Worm (Caenorhabditis elegans) whole organism, mixed stage, embryonic: Measurements from ENCODE around the gene ZK896.4.

ENCODE experiments used
- blmp-1 ChIP-seq: fragments of 150-350 bp; optimal IDR thresholded peaks from 2 replicates; lab custom pipeline; 2014; ENCODE audit warnings: missing biosample characterization, missing genetic modification characterization
- flh-1 ChIP-seq: fragments of 200-800 bp; sonication (Bioruptor generic); optimal IDR thresholded peaks from 2 replicates; lab custom pipeline; 2018; ENCODE audit warnings: mild to moderate bottlenecking, missing genetic modification characterization, moderate library complexity, missing compliant biosample characterization
- lin-13 ChIP-seq: fragments of 150-350 bp; optimal IDR thresholded peaks from 2 replicates; lab custom pipeline; 2014; ENCODE audit warnings: missing biosample characterization, missing genetic modification characterization
- nhr-237 ChIP-seq: fragments of 150-350 bp; optimal IDR thresholded peaks from 2 replicates; lab custom pipeline; 2014; ENCODE audit warnings: missing biosample characterization, missing genetic modification characterization
- nhr-28 ChIP-seq: fragments of 150-350 bp; optimal IDR thresholded peaks from 2 replicates; lab custom pipeline; 2014; ENCODE audit warnings: missing biosample characterization, missing genetic modification characterization
- pha-4 ChIP-seq: fragments of 150-350 bp; optimal IDR thresholded peaks from 2 replicates; lab custom pipeline; 2018; ENCODE audit warnings: missing biosample characterization, missing genetic modification reagents, missing genetic modification characterization
- unc-39 ChIP-seq: fragments of 150-350 bp; optimal IDR thresholded peaks from 2 replicates; lab custom pipeline; 2014; ENCODE audit warnings: missing biosample characterization, missing genetic modification characterization
- unc-62 ChIP-seq: fragments of 150-350 bp; optimal IDR thresholded peaks from 2 replicates; lab custom pipeline; 2014; ENCODE audit warnings: missing biosample characterization, missing genetic modification reagents, missing genetic modification characterization

- TF ChIP-seq nhr-237 (tag; lab: Kevin White, UChicago): no peak
- TF ChIP-seq unc-62 (GFP tag; lab: Kevin White, UChicago): no peak
- TF ChIP-seq flh-1 (GFP tag; lab: Kevin White, UChicago): no peak
- TF ChIP-seq pha-4 (tag; lab: Kevin White, UChicago): no peak
- no peak for TF ChIP-seq lin-13 (tag; lab: Kevin White, UChicago)
- TF ChIP-seq nhr-28 (tag; lab: Kevin White, UChicago): no peak
- no peak for TF ChIP-seq blmp-1 (tag; lab: Kevin White, UChicago)
- TF ChIP-seq unc-39 (tag; lab: Kevin White, UChicago): no peak
These were observed 23.4 kb upstream of the ZK896.4 start, which contains the start of gene K08D8.3 for ce11 chrIV:12906529-12906928.
